Worm (Caenorhabditis elegans): ENCODE measurements around the gene ZK550.6.

The ZK550.6 gene

DNA sequence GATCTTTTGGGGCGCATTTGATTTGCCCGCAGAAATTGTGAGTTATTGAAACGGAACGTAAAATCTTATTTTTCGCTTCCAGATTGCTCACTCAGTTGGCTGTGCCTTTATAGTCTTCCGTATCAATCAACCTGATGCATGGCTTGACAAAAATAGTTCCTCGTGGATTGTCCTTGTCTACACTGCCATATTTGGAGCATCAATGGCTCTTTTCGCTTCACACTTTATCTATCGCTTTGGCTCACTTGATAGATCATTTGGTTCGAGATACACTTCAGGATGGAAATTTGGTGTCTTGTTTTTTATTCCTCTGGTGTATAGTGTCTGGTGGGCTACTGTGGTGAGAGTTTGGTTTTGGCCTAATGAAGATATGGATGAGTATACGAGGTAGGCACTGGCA is 3.4 kb upstream of the ZK550.6 start:
- TF ChIP-seq med-1 (GFP tag; optimal IDR thresholded peaks at IDR 0.05; ENCODE audit: insufficient read depth): no peak
- TF ChIP-seq flt-1 (GFP tag; IDR thresholded peaks at IDR 0.05): no peak
- TF ChIP-seq ztf-29 (GFP tag; IDR thresholded peaks at IDR 0.05): no peak
- TF ChIP-seq ztf-23 (GFP tag; IDR thresholded peaks at IDR 0.05): no peak
- no peak for TF ChIP-seq tab-1 (GFP tag; IDR thresholded peaks at IDR 0.05)

- no peak for TF ChIP-seq tab-1 (GFP tag; IDR thresholded peaks at IDR 0.05)
Measured at ce11 chrIV:17265279-17265678, 3.0 kb upstream of the ZK550.6 start, which contains the start of gene str-187. Gene str-187 (plus strand): TSS chrIV:17265579.

DNA sequence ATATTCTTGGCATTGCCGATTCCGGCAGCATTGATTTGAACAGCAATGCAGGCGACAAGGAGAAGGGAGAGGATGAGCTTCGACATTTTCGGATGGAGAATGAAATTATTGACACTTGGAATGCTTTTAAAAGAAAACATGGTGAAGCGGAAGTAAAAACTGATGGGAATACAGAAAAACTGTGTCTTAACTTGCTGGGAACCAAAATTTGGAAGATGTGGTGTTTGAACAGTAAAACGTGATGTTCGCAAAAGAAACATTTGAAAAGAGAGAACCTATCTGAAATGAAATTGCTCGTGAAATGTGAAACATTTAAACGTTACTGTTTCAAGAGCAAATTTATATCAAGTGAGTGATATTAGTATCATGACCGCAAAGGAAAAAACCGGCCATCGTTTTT is 2.4 kb upstream of the ZK550.6 start, which contains the start of gene F26D10.13:
Gene F26D10.13 (minus strand): TSS at position 101 of the 400 bp plus-strand sequence.
- no peak for TF ChIP-seq flt-1 (GFP tag; IDR thresholded peaks at IDR 0.05)
- TF ChIP-seq ztf-23 (GFP tag; IDR thresholded peaks at IDR 0.05): no peak
- TF ChIP-seq ztf-29 (GFP tag; IDR thresholded peaks at IDR 0.05): no peak
- TF ChIP-seq T22C8.4 (GFP tag; IDR thresholded peaks at IDR 0.05): no peak
- no peak for TF ChIP-seq klf-2 (GFP tag; conservative IDR thresholded peaks at IDR 0.05)
- TF ChIP-seq tab-1 (GFP tag; IDR thresholded peaks at IDR 0.05): no peak
- TF ChIP-seq med-1 (GFP tag; optimal IDR thresholded peaks at IDR 0.05; ENCODE audit: insufficient read depth): no peak

DNA sequence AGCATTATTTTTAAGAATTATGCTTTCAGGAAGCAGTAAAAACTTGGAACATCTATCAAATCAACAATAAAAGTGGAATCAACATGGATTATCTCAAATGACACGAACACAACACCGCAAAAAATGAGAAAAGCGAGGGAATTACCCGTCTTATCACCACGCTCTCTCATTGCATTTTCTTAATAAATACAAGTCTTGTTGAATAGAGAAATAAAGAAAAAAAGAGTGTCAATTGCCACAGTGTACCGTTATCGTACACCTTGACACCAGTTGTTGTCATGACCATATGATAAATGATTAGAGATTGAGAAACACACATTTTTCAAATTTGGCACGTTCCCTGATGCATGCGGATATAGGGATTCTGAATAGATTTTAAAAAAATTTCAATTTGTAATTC is 1.4 kb upstream of the ZK550.6 start:
- TF ChIP-seq ztf-23 (GFP tag; IDR thresholded peaks at IDR 0.05) (no peak), klf-2 (GFP tag; conservative IDR thresholded peaks at IDR 0.05) (no peak), flt-1 (GFP tag; IDR thresholded peaks at IDR 0.05) (no peak)

DNA sequence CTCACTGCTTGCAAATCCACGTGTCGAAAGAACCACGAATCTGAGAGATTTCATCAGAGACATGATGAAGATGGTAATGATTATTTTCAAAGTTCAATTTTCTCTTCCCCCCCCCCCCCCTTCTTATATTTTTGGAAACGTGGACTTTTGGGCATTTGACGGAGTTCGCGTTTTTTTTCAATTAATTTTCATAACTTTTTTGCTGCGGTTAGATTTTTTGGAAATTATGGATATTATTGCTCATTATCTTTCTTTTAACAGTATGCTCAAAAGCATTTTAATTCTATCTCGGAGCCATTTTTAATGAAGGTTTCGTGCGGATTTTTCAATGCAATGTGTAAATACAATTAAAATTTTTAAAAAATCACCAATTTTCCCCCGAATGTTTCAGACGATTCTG is 3.0 kb downstream of the ZK550.6 start, which contains the start of gene phyh-1:
Gene phyh-1 (minus strand): TSS at position 101 of the 400 bp plus-strand sequence.
- TF ChIP-seq med-1 (GFP tag; optimal IDR thresholded peaks at IDR 0.05; ENCODE audit: insufficient read depth) (no peak), ztf-23 (GFP tag; IDR thresholded peaks at IDR 0.05) (no peak), ztf-29 (GFP tag; IDR thresholded peaks at IDR 0.05) (no peak), ref-1 (GFP tag; conservative IDR thresholded peaks at IDR 0.05) (no peak), tab-1 (GFP tag; IDR thresholded peaks at IDR 0.05) (no peak), klf-2 (GFP tag; conservative IDR thresholded peaks at IDR 0.05) (no peak)

ce11 chrIV:17258824-17259223 is 3.5 kb downstream of the ZK550.6 start:
- TF ChIP-seq cog-1 (tag; optimal IDR thresholded peaks at IDR 0.05) (no peak), klf-2 (GFP tag; conservative IDR thresholded peaks at IDR 0.05) (no peak), T22C8.4 (GFP tag; IDR thresholded peaks at IDR 0.05) (no peak), flt-1 (GFP tag; IDR thresholded peaks at IDR 0.05) (no peak), ref-1 (GFP tag; conservative IDR thresholded peaks at IDR 0.05) (no peak), tab-1 (GFP tag; IDR thresholded peaks at IDR 0.05) (no peak), ztf-29 (GFP tag; IDR thresholded peaks at IDR 0.05) (no peak), ztf-23 (GFP tag; IDR thresholded peaks at IDR 0.05) (no peak), med-1 (GFP tag; optimal IDR thresholded peaks at IDR 0.05; ENCODE audit: insufficient read depth) (no peak)

DNA sequence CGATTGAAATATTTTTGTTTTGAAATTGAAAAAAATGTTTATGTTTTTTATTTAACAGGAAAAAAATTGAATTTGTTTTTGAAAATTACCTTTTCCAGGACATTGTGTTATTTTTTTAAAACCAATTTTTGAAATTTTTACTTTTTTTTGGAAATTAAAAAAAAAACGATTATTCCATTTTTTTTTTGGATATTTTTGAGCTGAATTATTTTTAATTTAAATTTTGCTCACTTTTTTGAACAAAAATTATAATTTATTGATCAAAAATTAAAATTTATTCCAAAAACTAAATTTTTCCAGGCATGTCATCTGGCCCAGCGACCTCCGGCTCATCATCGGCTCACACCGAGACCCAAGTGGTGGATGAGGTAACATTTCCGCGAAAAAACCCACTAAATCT is 7.3 kb downstream of the ZK550.6 start, which contains the start of gene gtf-2E1:
Gene gtf-2E1 (plus strand): TSS at position 301 of the 400 bp plus-strand sequence.
- TF ChIP-seq ref-1 (GFP tag; conservative IDR thresholded peaks at IDR 0.05): no peak
- TF ChIP-seq tab-1 (GFP tag; IDR thresholded peaks at IDR 0.05): no peak
- TF ChIP-seq T22C8.4 (GFP tag; IDR thresholded peaks at IDR 0.05): no peak
- TF ChIP-seq ztf-29 (GFP tag; IDR thresholded peaks at IDR 0.05): no peak
- no peak for TF ChIP-seq ztf-23 (GFP tag; IDR thresholded peaks at IDR 0.05)
- no peak for TF ChIP-seq flt-1 (GFP tag; IDR thresholded peaks at IDR 0.05)
- TF ChIP-seq klf-2 (GFP tag; conservative IDR thresholded peaks at IDR 0.05): no peak
- TF ChIP-seq cog-1 (tag; optimal IDR thresholded peaks at IDR 0.05): no peak
- TF ChIP-seq med-1 (GFP tag; optimal IDR thresholded peaks at IDR 0.05; ENCODE audit: insufficient read depth): no peak

DNA sequence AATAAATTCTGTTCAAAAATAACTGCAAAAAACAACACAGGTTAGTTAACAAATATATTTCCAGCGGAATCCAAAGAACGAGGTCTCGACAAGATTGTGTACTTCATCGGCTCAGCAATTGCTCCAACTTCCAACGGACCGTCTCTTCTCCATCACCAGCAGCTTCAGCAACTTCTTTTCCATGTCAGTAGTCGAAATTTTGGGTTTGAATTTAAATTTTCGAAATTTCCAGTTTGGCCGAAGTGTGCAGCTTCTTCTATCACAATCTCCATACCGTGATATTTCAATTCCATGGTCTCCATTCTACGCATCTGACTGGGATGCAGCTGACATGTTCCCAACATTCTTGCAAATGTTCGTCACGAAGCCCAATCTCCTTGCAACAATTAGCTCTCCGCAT is 8.8 kb downstream of the ZK550.6 start:
- TF ChIP-seq ztf-29 (GFP tag; IDR thresholded peaks at IDR 0.05) (no peak), klf-2 (GFP tag; conservative IDR thresholded peaks at IDR 0.05) (no peak), tab-1 (GFP tag; IDR thresholded peaks at IDR 0.05) (no peak), flt-1 (GFP tag; IDR thresholded peaks at IDR 0.05) (no peak), ztf-23 (GFP tag; IDR thresholded peaks at IDR 0.05) (no peak), ref-1 (GFP tag; conservative IDR thresholded peaks at IDR 0.05) (no peak), med-1 (GFP tag; optimal IDR thresholded peaks at IDR 0.05; ENCODE audit: insufficient read depth) (no peak), T22C8.4 (GFP tag; IDR thresholded peaks at IDR 0.05) (no peak), cog-1 (tag; optimal IDR thresholded peaks at IDR 0.05) (no peak)

ce11 chrIV:17249691-17250181 is 12.5 kb downstream of the ZK550.6 start, which contains the start of gene eelo-2:
Gene eelo-2 (plus strand): TSS chrIV:17250131.
- TF ChIP-seq cog-1 (tag; optimal IDR thresholded peaks at IDR 0.05): peak; percentile 81
- TF ChIP-seq ref-1 (GFP tag; conservative IDR thresholded peaks at IDR 0.05): no peak
- peak; percentile 86 for TF ChIP-seq flt-1 (GFP tag; IDR thresholded peaks at IDR 0.05)
- peak; percentile 70 for TF ChIP-seq ztf-29 (GFP tag; IDR thresholded peaks at IDR 0.05)
- TF ChIP-seq ztf-23 (GFP tag; IDR thresholded peaks at IDR 0.05): peak; percentile 84
- no peak; the same call in 1 of the 2 replicates for TF ChIP-seq tab-1 (GFP tag; IDR thresholded peaks at IDR 0.05)
- no peak for TF ChIP-seq med-1 (GFP tag; optimal IDR thresholded peaks at IDR 0.05; ENCODE audit: insufficient read depth)
- no peak for TF ChIP-seq T22C8.4 (GFP tag; IDR thresholded peaks at IDR 0.05)
- TF ChIP-seq klf-2 (GFP tag; conservative IDR thresholded peaks at IDR 0.05): no peak

DNA sequence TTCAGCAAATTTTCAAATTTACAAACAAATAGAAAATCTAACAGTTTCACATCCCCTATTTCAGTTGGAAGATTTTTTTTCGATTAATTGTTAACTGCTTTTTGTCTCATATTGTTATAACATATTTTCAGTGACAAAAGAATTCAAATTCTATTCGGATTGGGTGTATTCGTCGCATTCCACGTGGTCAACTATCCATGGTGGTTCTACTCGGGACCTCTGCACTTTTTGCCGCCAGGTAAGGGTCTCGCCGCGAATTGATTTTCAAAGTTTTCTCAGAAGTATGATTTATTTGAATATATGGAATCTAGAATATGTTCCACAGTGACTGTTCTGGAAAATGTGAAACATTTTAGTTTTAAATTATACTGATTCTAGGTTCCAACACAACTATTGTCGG is 13.7 kb downstream of the ZK550.6 start:
- no peak for TF ChIP-seq med-1 (GFP tag; optimal IDR thresholded peaks at IDR 0.05; ENCODE audit: insufficient read depth)
- no peak for TF ChIP-seq ztf-23 (GFP tag; IDR thresholded peaks at IDR 0.05)
- TF ChIP-seq T22C8.4 (GFP tag; IDR thresholded peaks at IDR 0.05): no peak
- no peak for TF ChIP-seq klf-2 (GFP tag; conservative IDR thresholded peaks at IDR 0.05)

DNA sequence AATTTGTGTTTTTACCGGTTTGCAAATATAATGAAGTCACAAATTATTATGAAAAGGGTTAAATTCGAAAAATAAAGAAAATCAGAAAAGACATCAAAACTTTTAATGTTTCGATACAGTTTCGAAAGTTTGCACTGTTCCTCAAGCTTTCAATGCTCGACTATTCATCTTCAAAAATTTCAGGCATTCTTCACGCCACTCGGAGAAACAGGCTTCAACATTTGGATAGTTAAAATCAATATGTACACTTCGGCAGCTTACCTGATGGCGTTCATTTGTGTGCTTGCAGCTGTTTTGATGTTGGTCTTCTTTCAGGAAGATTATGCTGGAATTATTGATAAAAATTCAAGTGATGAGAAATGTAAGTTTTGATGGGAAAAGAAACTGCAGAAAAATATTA is 15.1 kb downstream of the ZK550.6 start:
- no peak for TF ChIP-seq flt-1 (GFP tag; IDR thresholded peaks at IDR 0.05)
- no peak for TF ChIP-seq T22C8.4 (GFP tag; IDR thresholded peaks at IDR 0.05)
- TF ChIP-seq cog-1 (tag; optimal IDR thresholded peaks at IDR 0.05): no peak
- no peak for TF ChIP-seq ztf-23 (GFP tag; IDR thresholded peaks at IDR 0.05)
- TF ChIP-seq klf-2 (GFP tag; conservative IDR thresholded peaks at IDR 0.05): no peak
- TF ChIP-seq med-1 (GFP tag; optimal IDR thresholded peaks at IDR 0.05; ENCODE audit: insufficient read depth): no peak
- no peak for TF ChIP-seq tab-1 (GFP tag; IDR thresholded peaks at IDR 0.05)
- TF ChIP-seq ztf-29 (GFP tag; IDR thresholded peaks at IDR 0.05): no peak
- TF ChIP-seq ref-1 (GFP tag; conservative IDR thresholded peaks at IDR 0.05): no peak

Data from whole organism, midembryonic.